Worm (Caenorhabditis elegans) whole organism, mixed stage, embryonic: ENCODE results near the gene F22B3.7.

Experiments used
- sptf-1 ChIP-seq: sonication (generic microtip); optimal IDR thresholded peaks from 2 replicates; lab custom pipeline; 2017; ENCODE audit warnings: mild to moderate bottlenecking, missing genetic modification characterization, moderate library complexity, missing compliant biosample characterization
- unc-62 ChIP-seq: fragments of 150-350 bp; optimal IDR thresholded peaks from 2 replicates; lab custom pipeline; 2014; ENCODE audit warnings: missing biosample characterization, missing genetic modification reagents, missing genetic modification characterization

DNA sequence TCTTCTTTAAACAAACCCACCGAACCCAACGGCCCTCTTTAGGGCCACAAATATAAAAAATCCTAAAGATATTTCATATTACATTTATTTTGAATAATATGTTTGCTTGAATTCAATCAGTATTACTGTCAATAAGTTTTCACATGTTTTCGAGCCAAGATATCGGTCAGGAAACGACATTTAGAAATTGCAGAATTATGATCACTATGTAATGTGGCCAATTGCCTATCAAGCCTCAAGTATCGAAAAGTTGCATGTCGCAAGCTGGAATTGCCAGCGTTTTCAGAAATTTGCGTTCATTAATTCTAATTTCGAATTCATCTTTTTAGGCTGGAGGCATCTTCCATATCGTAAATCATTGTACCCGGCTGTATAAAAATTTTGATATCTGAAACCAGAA lies 20.1 kb downstream of the F22B3.7 start:
- no peak for TF ChIP-seq sptf-1 (tag; lab: Kevin White, UChicago)
- TF ChIP-seq unc-62 = no peak
